Comparison of ENCODE assay signal across 3 worm cellular contexts in the genomic region with DNA sequence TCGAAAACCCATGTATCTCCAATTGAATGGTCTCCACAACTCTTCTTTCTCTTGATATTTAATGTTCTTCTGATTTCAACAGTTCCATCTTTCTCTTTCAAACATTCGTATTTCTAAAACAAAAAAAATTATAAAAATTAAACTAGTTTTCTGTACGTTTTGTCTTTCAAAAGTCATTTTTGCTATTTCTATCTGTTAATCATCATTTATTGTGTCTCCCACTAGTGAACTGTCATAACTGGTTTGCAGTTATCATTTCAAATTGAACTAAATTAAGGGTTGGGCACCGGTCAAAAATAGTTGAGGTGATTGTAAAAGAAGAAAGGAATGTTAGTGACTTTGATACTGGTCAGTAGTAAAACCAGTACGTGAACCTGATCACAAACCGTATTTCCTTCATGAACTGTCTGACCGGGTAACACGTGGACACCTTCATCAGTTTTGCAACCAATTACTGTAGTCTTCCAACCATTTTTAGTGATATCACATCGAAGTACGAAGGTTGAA.
TF ChIP-seq lines count a peak whose summit lies in the region.

No protein-coding gene starts in this region.

TF ChIP-seq in whole organism, L1 larva, 84 proteins besides CTCF, POLR2A, EP300 and RAD21:
- TF ChIP-seq elt-3 (tag; optimal IDR thresholded peaks at IDR 0.05; lab: Kevin White, UChicago) (peak in 1 of 6 experiments; percentile 63), nhr-71 (tag; optimal IDR thresholded peaks at IDR 0.05; lab: Kevin White, UChicago) (peak; percentile 4), nhr-85 (tag; lab: Kevin White, UChicago) (peak; percentile 85), rnt-1 (tag; optimal IDR thresholded peaks at IDR 0.05; lab: Kevin White, UChicago) (no peak), aha-1 (tag; optimal IDR thresholded peaks at IDR 0.05; lab: Kevin White, UChicago) (no peak), efl-1 (optimal IDR thresholded peaks at IDR 0.05; lab: Kevin White, UChicago) (no peak), efl-1 (GFP tag; optimal IDR thresholded peaks at IDR 0.05 in 1 of 2; lab: Kevin White, UChicago) (peak in 1 of 2 experiments; percentile 3), pag-3 (tag; optimal IDR thresholded peaks at IDR 0.05; lab: Kevin White, UChicago; ENCODE audit: borderline replicate concordance, insufficient read depth) (no peak), ces-1 (GFP tag; optimal IDR thresholded peaks at IDR 0.05; lab: Kevin White, UChicago) (no peak), nhr-20 (tag; optimal IDR thresholded peaks at IDR 0.05; lab: Kevin White, UChicago) (peak; percentile 40), nhr-19 (GFP tag; conservative IDR thresholded peaks at IDR 0.05; lab: Robert Waterston, UW) (0 out of 2 replicates have a peak, but pooled peaks have one; percentile 14), isw-1 (GFP tag; IDR thresholded peaks at IDR 0.05; lab: Robert Waterston, UW) (no peak), nhr-237 (tag; optimal IDR thresholded peaks at IDR 0.05; lab: Kevin White, UChicago) (no peak), sptf-1 (tag; optimal IDR thresholded peaks at IDR 0.05; lab: Kevin White, UChicago) (no peak), nhr-47 (tag; optimal IDR thresholded peaks at IDR 0.05; lab: Kevin White, UChicago) (no peak), blmp-1 (tag; optimal IDR thresholded peaks at IDR 0.05; lab: Kevin White, UChicago) (peak; percentile 34), grh-1 (GFP tag; IDR thresholded peaks at IDR 0.05; lab: Robert Waterston, UW) (peak; percentile 61; the same call in 1 of the 2 replicates), lsy-2 (tag; optimal IDR thresholded peaks at IDR 0.05; lab: Kevin White, UChicago) (peak in 1 of 2 experiments; percentile 30), unc-130 (tag; optimal IDR thresholded peaks at IDR 0.05; lab: Kevin White, UChicago) (peak; percentile 31), nhr-76 (tag; optimal IDR thresholded peaks at IDR 0.05; lab: Kevin White, UChicago) (no peak), pax-3 (tag; optimal IDR thresholded peaks at IDR 0.05; lab: Kevin White, UChicago) (no peak), lin-14 (GFP tag; optimal IDR thresholded peaks at IDR 0.05; lab: Kevin White, UChicago) (peak; percentile 37)

TF ChIP-seq in whole organism, L2 larva, 48 proteins besides CTCF, POLR2A, EP300 and RAD21:
- TF ChIP-seq sma-9 (GFP tag; optimal IDR thresholded peaks at IDR 0.05; lab: Kevin White, UChicago) = peak; percentile 46
- TF ChIP-seq sma-9 (tag; optimal IDR thresholded peaks at IDR 0.05; lab: Kevin White, UChicago) = no peak
- no peak for TF ChIP-seq mdl-1 (tag; optimal IDR thresholded peaks at IDR 0.05; lab: Kevin White, UChicago)
- peak; percentile 20 for TF ChIP-seq blmp-1 (tag; optimal IDR thresholded peaks at IDR 0.05; lab: Kevin White, UChicago; ENCODE audit: insufficient read depth)
- no peak for TF ChIP-seq R02D3.7 (tag; optimal IDR thresholded peaks at IDR 0.05; lab: Kevin White, UChicago)
- TF ChIP-seq nhr-25 (tag; optimal IDR thresholded peaks at IDR 0.05; lab: Kevin White, UChicago) = peak; percentile 44
- TF ChIP-seq snpc-4 (tag; optimal IDR thresholded peaks at IDR 0.05; lab: Kevin White, UChicago) = no peak
- no peak for TF ChIP-seq lin-13 (GFP tag; optimal IDR thresholded peaks at IDR 0.05; lab: Kevin White, UChicago)
- no peak for TF ChIP-seq nhr-129 (tag; optimal IDR thresholded peaks at IDR 0.05; lab: Kevin White, UChicago)

TF ChIP-seq in whole organism, L4 larva, 104 proteins besides CTCF, POLR2A, EP300 and RAD21:
- TF ChIP-seq D1046.2 (GFP tag; IDR thresholded peaks at IDR 0.05; lab: Robert Waterston, UW) = no peak
- TF ChIP-seq Y5F2A.4 (GFP tag; optimal IDR thresholded peaks at IDR 0.05; lab: Kevin White, UChicago) = no peak
- peak; percentile 7 for TF ChIP-seq T20F7.1 (GFP tag; optimal IDR thresholded peaks at IDR 0.05; lab: Kevin White, UChicago)
- peak in 1 of 2 experiments; percentile 91 for TF ChIP-seq unc-62 (GFP tag; optimal IDR thresholded peaks at IDR 0.05 in 1 of 2; lab: Kevin White, UChicago)
- no peak for TF ChIP-seq unc-62 (tag; optimal IDR thresholded peaks at IDR 0.05; lab: Kevin White, UChicago)
- peak; percentile 80 for TF ChIP-seq aha-1 (tag; lab: Kevin White, UChicago)
- no peak for TF ChIP-seq daf-12 (tag; optimal IDR thresholded peaks at IDR 0.05; lab: Kevin White, UChicago)
